Fruit fly (Drosophila melanogaster) whole organism, prepupa: Measurements from ENCODE around the gene CG7907.

ENCODE experiments used
- CG10669 ChIP-seq: fragments of 200-800 bp; sonication (Bioruptor generic); optimal IDR thresholded peaks from 3 replicates; lab custom pipeline; 2018; ENCODE audit warnings: missing biosample characterization, mild to moderate bottlenecking, missing genetic modification characterization, moderate library complexity
- CG31627 ChIP-seq: fragments of 200-800 bp; sonication (Bioruptor generic); optimal IDR thresholded peaks from 3 replicates; lab custom pipeline; 2016; ENCODE audit warnings: missing biosample characterization, missing genetic modification characterization
- CG6854 ChIP-seq: fragments of 200-800 bp; sonication (Bioruptor generic); optimal IDR thresholded peaks from 2 replicates; lab custom pipeline; 2017; ENCODE audit warnings: missing biosample characterization, mild to moderate bottlenecking, missing genetic modification characterization
- Hr39 ChIP-seq: fragments of 200-800 bp; sonication (Bioruptor generic); optimal IDR thresholded peaks from 2 replicates; lab custom pipeline; 2016; ENCODE audit warnings: missing biosample characterization, missing genetic modification characterization
- Lpt ChIP-seq: fragments of 200-800 bp; sonication (Bioruptor generic); optimal IDR thresholded peaks from 3 replicates; lab custom pipeline; 2016; ENCODE audit warnings: missing biosample characterization, missing genetic modification characterization
- cyc ChIP-seq: fragments of 200-800 bp; sonication (Bioruptor generic); optimal IDR thresholded peaks from 3 replicates; lab custom pipeline; 2016; ENCODE audit warnings: missing biosample characterization, missing genetic modification characterization
- pdm3 ChIP-seq: fragments of 200-800 bp; sonication (Bioruptor generic); optimal IDR thresholded peaks from 3 replicates; lab custom pipeline; 2016; ENCODE audit warnings: missing biosample characterization, missing genetic modification characterization

DNA sequence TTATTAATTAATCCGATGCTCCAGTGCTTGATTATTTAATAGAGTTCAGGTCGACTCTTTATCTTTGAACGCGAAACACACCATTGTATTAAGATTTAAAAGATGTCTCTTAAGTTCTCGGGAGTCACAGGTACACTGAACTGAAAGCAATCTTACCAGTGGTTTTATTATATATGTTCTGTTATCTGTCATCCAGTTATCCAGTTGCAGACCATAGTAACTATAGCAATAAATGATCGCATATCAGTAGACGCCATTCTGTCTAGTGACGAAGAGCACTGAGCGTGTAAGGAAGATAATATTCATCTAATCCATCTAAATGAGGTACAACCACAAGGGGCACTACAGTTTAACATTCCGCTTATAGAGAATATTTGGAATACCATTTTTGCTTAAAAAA is 3.9 kb upstream of the CG7907 start, which contains the start of gene Ugt49B2:
- TF ChIP-seq Hr39 (GFP tag; lab: Kevin White, UChicago) (no peak), Lpt (GFP tag; lab: Kevin White, UChicago) (no peak), CG6854 (GFP tag; lab: Kevin White, UChicago) (no peak), pdm3 (GFP tag; lab: Kevin White, UChicago) (no peak), CG31627 (no peak), cyc (GFP tag; lab: Kevin White, UChicago) (no peak), CG10669 (GFP tag; lab: Kevin White, UChicago) (no peak)
